Worm (Caenorhabditis elegans): Measurements from ENCODE around the gene ZK836.3.

ZK836.3 gene

ce11 chrV:12199474-12199873 lies 3.7 kb upstream of the ZK836.3 start:
- TF ChIP-seq isw-1 (GFP tag; IDR thresholded peaks at IDR 0.05), result no peak
- TF ChIP-seq zip-4 (GFP tag; optimal IDR thresholded peaks at IDR 0.05), result no peak
- no peak for TF ChIP-seq hpl-2 (GFP tag; optimal IDR thresholded peaks at IDR 0.05)
- no peak for TF ChIP-seq grh-1 (GFP tag; IDR thresholded peaks at IDR 0.05)
- no peak for TF ChIP-seq ztf-11 (tag; optimal IDR thresholded peaks at IDR 0.05)
- no peak for TF ChIP-seq fos-1 (tag; optimal IDR thresholded peaks at IDR 0.05)
- TF ChIP-seq lin-39 (tag; optimal IDR thresholded peaks at IDR 0.05), result no peak
- no peak for TF ChIP-seq fkh-4 (tag; optimal IDR thresholded peaks at IDR 0.05; ENCODE audit: borderline replicate concordance)
- TF ChIP-seq elt-3 (tag; optimal IDR thresholded peaks at IDR 0.05), result peak in 1 of 6 experiments; percentile 92
- TF ChIP-seq blmp-1 (tag; optimal IDR thresholded peaks at IDR 0.05), result peak; percentile 97
- no peak for TF ChIP-seq mdl-1 (tag; optimal IDR thresholded peaks at IDR 0.05)
- no peak for TF ChIP-seq fkh-8 (tag; optimal IDR thresholded peaks at IDR 0.05)
- TF ChIP-seq nhr-85 (tag), result no peak
- TF ChIP-seq nhr-28 (tag; optimal IDR thresholded peaks at IDR 0.05), result no peak
- TF ChIP-seq nhr-11 (tag; optimal IDR thresholded peaks at IDR 0.05), result no peak
- no peak for TF ChIP-seq lin-13 (GFP tag; optimal IDR thresholded peaks at IDR 0.05)

DNA sequence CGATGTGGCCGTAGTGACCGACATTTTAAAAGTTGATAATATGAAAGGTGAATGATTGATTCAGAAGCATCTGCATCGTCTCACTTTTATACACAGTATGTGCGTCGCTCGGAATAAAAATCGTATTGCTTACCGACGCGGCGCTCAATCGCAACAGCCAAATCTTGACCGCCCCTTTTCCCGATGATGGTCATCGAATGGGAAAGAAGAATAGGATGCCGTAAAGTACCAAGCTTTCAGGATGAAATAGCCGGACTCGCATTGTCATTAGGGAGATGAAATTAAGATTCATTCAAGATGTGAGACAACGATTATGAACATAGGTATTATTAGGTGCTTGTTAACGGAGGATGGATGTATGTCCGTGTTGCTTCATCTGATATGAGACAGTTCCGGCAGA lies 2.8 kb upstream of the ZK836.3 start, which contains the start of gene lon-3:
Gene lon-3 (minus strand): TSS at position 101 of the 400 bp plus-strand sequence.
- TF ChIP-seq tbx-2 (tag; optimal IDR thresholded peaks at IDR 0.05), result no peak

- TF ChIP-seq F16B12.6 (tag; optimal IDR thresholded peaks at IDR 0.05) (no peak), grh-1 (GFP tag; IDR thresholded peaks at IDR 0.05) (no peak), egl-13 (tag; optimal IDR thresholded peaks at IDR 0.05) (no peak), nhr-11 (tag; optimal IDR thresholded peaks at IDR 0.05) (no peak), unc-62 (GFP tag; optimal IDR thresholded peaks at IDR 0.05) (no peak), nhr-12 (tag; optimal IDR thresholded peaks at IDR 0.05) (no peak), tlp-1 (tag; optimal IDR thresholded peaks at IDR 0.05) (no peak), nhr-90 (tag; optimal IDR thresholded peaks at IDR 0.05; ENCODE audit: poor library complexity) (no peak), sox-4 (tag; optimal IDR thresholded peaks at IDR 0.05) (no peak), skn-1 (tag; optimal IDR thresholded peaks at IDR 0.05) (no peak), ceh-63 (GFP tag; optimal IDR thresholded peaks at IDR 0.05) (no peak), aha-1 (tag; optimal IDR thresholded peaks at IDR 0.05) (no peak), ceh-82 (tag; optimal IDR thresholded peaks at IDR 0.05) (no peak), sup-37 (GFP tag; optimal IDR thresholded peaks at IDR 0.05) (no peak), Y116A8C.19 (tag; optimal IDR thresholded peaks at IDR 0.05; ENCODE audit: borderline replicate concordance) (no peak), nhr-71 (tag; optimal IDR thresholded peaks at IDR 0.05) (no peak), isw-1 (GFP tag; IDR thresholded peaks at IDR 0.05) (no peak), efl-1 (optimal IDR thresholded peaks at IDR 0.05) (no peak), efl-1 (GFP tag; optimal IDR thresholded peaks at IDR 0.05 in 1 of 2) (no peak), tbx-2 (tag; optimal IDR thresholded peaks at IDR 0.05) (no peak), elt-3 (tag; optimal IDR thresholded peaks at IDR 0.05) (no peak)
Observed at ce11 chrV:12197748-12198147, 2.0 kb upstream of the ZK836.3 start.

DNA sequence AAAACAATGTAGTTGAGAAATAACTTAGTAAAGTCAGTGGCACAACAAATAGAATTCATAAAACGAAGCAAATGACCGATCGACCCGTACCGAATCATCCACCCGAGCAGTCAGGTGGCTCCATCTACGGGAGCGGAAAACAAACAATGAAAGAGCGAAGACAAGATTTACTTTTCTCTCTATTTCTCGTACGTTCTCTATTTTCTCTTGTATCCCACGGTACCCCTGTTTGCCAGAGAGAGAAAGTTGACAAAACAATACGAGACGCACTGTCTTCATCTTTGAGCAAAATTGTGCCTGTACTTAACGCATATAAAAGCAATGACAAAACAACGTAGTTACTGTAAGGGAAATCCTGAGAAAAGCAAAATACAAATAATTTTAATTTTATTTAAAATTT lies 914 bp upstream of the ZK836.3 start:
- TF ChIP-seq lin-14 (GFP tag; optimal IDR thresholded peaks at IDR 0.05) (peak; percentile 19), efl-1 (optimal IDR thresholded peaks at IDR 0.05) (no peak), efl-1 (GFP tag; optimal IDR thresholded peaks at IDR 0.05 in 1 of 2) (peak in 1 of 2 experiments; percentile 56), nhr-47 (tag; optimal IDR thresholded peaks at IDR 0.05) (no peak)

DNA sequence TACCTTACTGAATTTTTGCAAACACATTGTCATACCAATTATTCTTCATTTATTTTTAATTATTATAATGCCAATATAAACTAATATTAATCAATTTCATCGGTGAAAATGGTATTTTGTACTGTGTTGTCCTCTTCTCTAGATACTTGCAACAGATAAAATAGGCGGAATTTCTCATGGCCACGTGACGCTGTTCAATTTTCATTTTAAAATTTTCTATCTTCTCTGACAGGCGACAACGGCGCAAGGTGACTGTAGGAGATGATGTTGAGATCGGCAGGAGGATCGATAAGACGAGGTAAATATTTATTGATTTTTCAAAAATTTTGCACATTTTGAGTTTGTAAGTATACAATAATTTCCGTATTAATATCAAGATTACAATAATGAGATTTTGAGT lies 1.5 kb downstream of the ZK836.3 start, which contains the start of gene ogdh-2:
Gene ogdh-2 (plus strand): TSS at position 233 of the 400 bp plus-strand sequence.
- TF ChIP-seq mep-1 (tag; optimal IDR thresholded peaks at IDR 0.05), result peak; percentile 47
- TF ChIP-seq pag-3 (tag; optimal IDR thresholded peaks at IDR 0.05; ENCODE audit: borderline replicate concordance, insufficient read depth), result no peak
- no peak for TF ChIP-seq nhr-19 (GFP tag; conservative IDR thresholded peaks at IDR 0.05)
- TF ChIP-seq mdl-1 (tag; optimal IDR thresholded peaks at IDR 0.05), result peak in 1 of 2 experiments; percentile 39
- TF ChIP-seq lin-14 (GFP tag; optimal IDR thresholded peaks at IDR 0.05), result peak; percentile 67
- peak; percentile 85 for TF ChIP-seq blmp-1 (tag; optimal IDR thresholded peaks at IDR 0.05)
- peak in 1 of 6 experiments; percentile 73 for TF ChIP-seq elt-3 (tag; optimal IDR thresholded peaks at IDR 0.05)
- no peak for TF ChIP-seq hpl-2 (GFP tag; optimal IDR thresholded peaks at IDR 0.05)
- peak; percentile 16 for TF ChIP-seq nhr-90 (tag; optimal IDR thresholded peaks at IDR 0.05; ENCODE audit: poor library complexity)
- TF ChIP-seq xbp-1 (tag; optimal IDR thresholded peaks at IDR 0.05), result no peak
- peak; percentile 39 for TF ChIP-seq nhr-71 (tag; optimal IDR thresholded peaks at IDR 0.05)
- peak; percentile 48 for TF ChIP-seq snu-23 (GFP tag; optimal IDR thresholded peaks at IDR 0.05)
- TF ChIP-seq lir-3 (tag; optimal IDR thresholded peaks at IDR 0.05; ENCODE audit: poor library complexity), result no peak
- TF ChIP-seq nhr-85 (tag), result peak; percentile 77
- peak in 1 of 3 experiments; percentile 7 for TF ChIP-seq dpl-1 (GFP tag; optimal IDR thresholded peaks at IDR 0.05)
- TF ChIP-seq zag-1 (tag; optimal IDR thresholded peaks at IDR 0.05), result no peak
- peak; percentile 65 for TF ChIP-seq nhr-20 (tag; optimal IDR thresholded peaks at IDR 0.05)
- TF ChIP-seq Y116A8C.19 (tag; optimal IDR thresholded peaks at IDR 0.05; ENCODE audit: borderline replicate concordance), result no peak
- TF ChIP-seq lsy-2 (tag; optimal IDR thresholded peaks at IDR 0.05), result peak; percentile 5 to 6

All from whole organism, L1 larva.